Fruit fly (Drosophila melanogaster) whole organism, embryonic: ENCODE data around the gene CG43290.

ENCODE experiments used
- CG10321 ChIP-seq: fragments of 200-800 bp; sonication (Bioruptor generic); IDR thresholded peaks from 2 replicates; pipeline ENCODE4 v1.3.6; 2022; ENCODE audit warnings: missing biosample characterization, missing genetic modification characterization
- CG10543 ChIP-seq: fragments of 200-800 bp; sonication (Bioruptor generic); optimal IDR thresholded peaks from 3 replicates; lab custom pipeline; 2017; ENCODE audit warnings: missing biosample characterization, mild to moderate bottlenecking, missing genetic modification characterization, moderate library complexity
- CG11504 ChIP-seq: fragments of 200-800 bp; sonication (Bioruptor generic); optimal IDR thresholded peaks from 3 replicates; lab custom pipeline; 2019; ENCODE audit warnings: missing biosample characterization, mild to moderate bottlenecking, missing genetic modification characterization, moderate library complexity
- CG14667 ChIP-seq: fragments of 200-800 bp; sonication (Bioruptor generic); IDR thresholded peaks from 2 replicates; pipeline ENCODE4 v1.3.6; 2022; ENCODE audit warnings: missing biosample characterization, missing genetic modification characterization
- CG15514 ChIP-seq: fragments of 200-800 bp; sonication (Bioruptor generic); optimal IDR thresholded peaks from 3 replicates; lab custom pipeline; 2017; ENCODE audit warnings: missing biosample characterization, missing genetic modification characterization, mild to moderate bottlenecking, moderate library complexity, missing genetic modification reagents
- CG18599 ChIP-seq: fragments of 200-800 bp; sonication (Bioruptor generic); optimal IDR thresholded peaks from 3 replicates; lab custom pipeline; 2017; ENCODE audit warnings: missing biosample characterization, missing genetic modification characterization, mild to moderate bottlenecking, moderate library complexity, missing genetic modification reagents
- CG2129 ChIP-seq: fragments of 200-800 bp; sonication (Bioruptor generic); IDR thresholded peaks from 2 replicates; pipeline ENCODE4 v1.3.6; 2022; ENCODE audit warnings: missing biosample characterization, missing genetic modification characterization; ENCODE audit not compliant: partially characterized antibody
- CG32772 ChIP-seq: fragments of 200-800 bp; sonication (Bioruptor generic); IDR thresholded peaks from 2 replicates; pipeline ENCODE4 v1.3.6; 2022; ENCODE audit warnings: missing biosample characterization, missing genetic modification characterization
- CG4854 ChIP-seq: fragments of 200-800 bp; sonication (Bioruptor generic); optimal IDR thresholded peaks from 2 replicates; lab custom pipeline; 2016; ENCODE audit warnings: missing biosample characterization, missing genetic modification characterization, inconsistent platforms
- CG6254 ChIP-seq: fragments of 200-800 bp; sonication (Bioruptor generic); optimal IDR thresholded peaks from 3 replicates; lab custom pipeline; 2017; ENCODE audit warnings: mild to moderate bottlenecking, missing biosample characterization, missing genetic modification reagents, missing genetic modification characterization
- CG6765 ChIP-seq: fragments of 200-800 bp; sonication (Bioruptor generic); optimal IDR thresholded peaks from 3 replicates; lab custom pipeline; 2017; ENCODE audit warnings: missing biosample characterization, mild to moderate bottlenecking, missing genetic modification characterization
- CG6791 ChIP-seq: fragments of 200-800 bp; sonication (Bioruptor generic); IDR thresholded peaks from 3 replicates; pipeline ENCODE4 v1.3.6; 2022; ENCODE audit warnings: missing biosample characterization, missing genetic modification characterization; ENCODE audit not compliant: partially characterized antibody
- CG7839 ChIP-seq: fragments of 200-800 bp; sonication (Bioruptor generic); optimal IDR thresholded peaks from 3 replicates; lab custom pipeline; 2018; ENCODE audit warnings: missing biosample characterization, mild to moderate bottlenecking, missing genetic modification characterization, moderate library complexity
- CG8290 ChIP-seq, 3 experiments: fragments of 200-800 bp; sonication (Bioruptor generic); optimal IDR thresholded peaks; 2 replicates each; lab custom pipeline; 2016 to 2019; ENCODE audit warnings: missing biosample characterization in 3 of 3, missing genetic modification characterization in 3 of 3, mild to moderate bottlenecking in 2 of 3, moderate library complexity in 1 of 3
- CG8944 ChIP-seq: fragments of 200-800 bp; sonication (Bioruptor generic); optimal IDR thresholded peaks from 3 replicates; lab custom pipeline; 2016; ENCODE audit warnings: missing biosample characterization, missing genetic modification characterization
- CG9876 ChIP-seq: fragments of 200-800 bp; sonication (Bioruptor generic); optimal IDR thresholded peaks from 2 replicates; lab custom pipeline; 2016; ENCODE audit warnings: missing biosample characterization, missing genetic modification characterization
- CkIIα-i1 ChIP-seq: fragments of 200-800 bp; sonication (Bioruptor generic); IDR thresholded peaks from 2 replicates; pipeline ENCODE4 v1.3.6; 2022; ENCODE audit warnings: missing biosample characterization, missing genetic modification characterization
- D19A ChIP-seq: fragments of 200-800 bp; optimal IDR thresholded peaks from 3 replicates; lab custom pipeline; 2019; ENCODE audit warnings: missing biosample characterization, mild to moderate bottlenecking, missing genetic modification characterization, moderate library complexity
- Dbx ChIP-seq: fragments of 200-800 bp; sonication (Bioruptor generic); IDR thresholded peaks from 3 replicates; pipeline ENCODE4 v1.3.6; 2022; ENCODE audit warnings: missing biosample characterization, missing genetic modification characterization
- H15 ChIP-seq: fragments of 200-800 bp; sonication (Bioruptor generic); IDR thresholded peaks from 3 replicates; pipeline ENCODE4 v1.3.6; 2022; ENCODE audit warnings: missing biosample characterization, missing genetic modification characterization
- Lpt ChIP-seq: fragments of >200 bp; optimal IDR thresholded peaks from 2 replicates; lab custom pipeline; 2018; ENCODE audit warnings: missing biosample characterization, missing genetic modification characterization
- Meics ChIP-seq: fragments of 200-800 bp; sonication (Bioruptor generic); optimal IDR thresholded peaks from 2 replicates; lab custom pipeline; 2017; ENCODE audit warnings: missing biosample characterization, mild to moderate bottlenecking, missing genetic modification characterization
- Nf-YB ChIP-seq: fragments of 200-800 bp; sonication (Bioruptor generic); optimal IDR thresholded peaks from 3 replicates; lab custom pipeline; 2019; ENCODE audit warnings: missing biosample characterization, mild to moderate bottlenecking, missing genetic modification characterization, moderate library complexity
- Side ChIP-seq: fragments of 200-800 bp; sonication (Bioruptor generic); optimal IDR thresholded peaks from 2 replicates; lab custom pipeline; 2016; ENCODE audit warnings: missing biosample characterization, missing genetic modification characterization
- Six4 ChIP-seq: fragments of 200-800 bp; sonication (Bioruptor generic); optimal IDR thresholded peaks from 2 replicates; lab custom pipeline; 2016; ENCODE audit warnings: missing biosample characterization, missing genetic modification characterization
- Spps ChIP-seq: fragments of 200-800 bp; sonication (Bioruptor generic); optimal IDR thresholded peaks from 2 replicates; lab custom pipeline; 2018; ENCODE audit warnings: missing biosample characterization, mild to moderate bottlenecking, missing genetic modification characterization
- Sry-δ ChIP-seq: fragments of 200-800 bp; sonication (Bioruptor generic); optimal IDR thresholded peaks from 2 replicates; lab custom pipeline; 2016; ENCODE audit warnings: missing biosample characterization, missing genetic modification characterization
- Xrp1 ChIP-seq: fragments of 200-800 bp; sonication (Bioruptor generic); IDR thresholded peaks from 2 replicates; pipeline ENCODE4 v1.3.6; 2022; ENCODE audit warnings: missing biosample characterization, missing genetic modification characterization
- amos ChIP-seq: fragments of 200-800 bp; sonication (Bioruptor generic); IDR thresholded peaks from 2 replicates; pipeline ENCODE4 v1.3.6; 2022; ENCODE audit warnings: missing biosample characterization, missing genetic modification characterization; ENCODE audit not compliant: partially characterized antibody
- az2 ChIP-seq: fragments of 200-800 bp; sonication (Bioruptor generic); optimal IDR thresholded peaks from 3 replicates; lab custom pipeline; 2016; ENCODE audit warnings: missing biosample characterization, missing genetic modification characterization
- bsh ChIP-seq, 2 experiments: fragments of 200-800 bp; sonication (Bioruptor generic); optimal IDR thresholded peaks; 2 replicates each; lab custom pipeline; 2017 to 2018; ENCODE audit warnings: mild to moderate bottlenecking in 2 of 2, missing biosample characterization in 2 of 2, missing genetic modification characterization in 2 of 2, moderate library complexity in 1 of 2
- btn ChIP-seq: fragments of 200-800 bp; sonication (Bioruptor generic); optimal IDR thresholded peaks from 2 replicates; lab custom pipeline; 2016; ENCODE audit warnings: missing biosample characterization, missing genetic modification characterization
- cg ChIP-seq: fragments of 200-800 bp; sonication (Bioruptor generic); optimal IDR thresholded peaks from 3 replicates; lab custom pipeline; 2019; ENCODE audit warnings: missing biosample characterization, mild to moderate bottlenecking, missing genetic modification characterization, moderate library complexity
- ci ChIP-seq: fragments of 200-800 bp; sonication (Bioruptor generic); IDR thresholded peaks from 3 replicates; pipeline ENCODE4 v1.3.6; 2022; ENCODE audit warnings: missing biosample characterization, missing genetic modification characterization
- corto ChIP-seq: fragments of 200-800 bp; sonication (Bioruptor generic); optimal IDR thresholded peaks from 2 replicates; lab custom pipeline; 2016; ENCODE audit warnings: missing biosample characterization, mild to moderate bottlenecking, missing genetic modification characterization, moderate library complexity
- fd102C ChIP-seq: fragments of 200-800 bp; sonication (Bioruptor generic); optimal IDR thresholded peaks from 2 replicates; lab custom pipeline; 2018; ENCODE audit warnings: missing biosample characterization, mild to moderate bottlenecking, missing genetic modification characterization, moderate library complexity
- fd3F ChIP-seq: fragments of 200-800 bp; sonication (Bioruptor generic); optimal IDR thresholded peaks from 2 replicates; lab custom pipeline; 2018; ENCODE audit warnings: missing biosample characterization, mild to moderate bottlenecking, missing genetic modification characterization, moderate library complexity
- fd64A ChIP-seq: fragments of 200-800 bp; sonication (Bioruptor generic); optimal IDR thresholded peaks from 3 replicates; lab custom pipeline; 2018; ENCODE audit warnings: missing biosample characterization, mild to moderate bottlenecking, missing genetic modification characterization
- gfzf ChIP-seq: fragments of 200-800 bp; sonication (Bioruptor generic); optimal IDR thresholded peaks from 2 replicates; lab custom pipeline; 2016; ENCODE audit warnings: missing biosample characterization, mild to moderate bottlenecking, missing genetic modification characterization, moderate library complexity
- gsb-n ChIP-seq: fragments of 200-800 bp; sonication (Bioruptor generic); optimal IDR thresholded peaks from 3 replicates; lab custom pipeline; 2018; ENCODE audit warnings: missing biosample characterization, mild to moderate bottlenecking, missing genetic modification characterization
- mam ChIP-seq: fragments of 200-800 bp; sonication (Bioruptor generic); optimal IDR thresholded peaks from 3 replicates; lab custom pipeline; 2016; ENCODE audit warnings: missing biosample characterization, missing genetic modification characterization
- mld ChIP-seq: fragments of 200-800 bp; sonication (Bioruptor generic); IDR thresholded peaks from 3 replicates; pipeline ENCODE4 v1.3.6; 2022; ENCODE audit warnings: missing biosample characterization, missing genetic modification characterization; ENCODE audit not compliant: partially characterized antibody
- prd ChIP-seq, 3 experiments: fragments of >200 bp in 2 of 3; fragments of 200-800 bp in 1 of 3; sonication (Bioruptor generic) in 1 of 3; optimal IDR thresholded peaks in 2 of 3; IDR thresholded peaks in 1 of 3; 2 replicates in 2 of 3; 3 replicates in 1 of 3; pipeline versions ENCODE4 v1.3.6 to Lab custom; 2017 to 2022; ENCODE audit warnings: missing biosample characterization in 1 of 3, missing genetic modification characterization in 1 of 3
- sc ChIP-seq, 3 experiments: fragments of >200 bp in 2 of 3; fragments of 200-800 bp in 1 of 3; sonication (Bioruptor generic) in 1 of 3; optimal IDR thresholded peaks; 2 replicates in 2 of 3; 3 replicates in 1 of 3; lab custom pipeline; 2017; ENCODE audit warnings: mild to moderate bottlenecking in 1 of 3, missing biosample characterization in 1 of 3, missing genetic modification characterization in 1 of 3, missing genetic modification reagents in 1 of 3
- scrt ChIP-seq: fragments of 200-800 bp; sonication (Bioruptor generic); optimal IDR thresholded peaks from 2 replicates; lab custom pipeline; 2018; ENCODE audit warnings: missing biosample characterization, mild to moderate bottlenecking, missing genetic modification characterization, moderate library complexity
- sens ChIP-seq: fragments of 200-800 bp; sonication (Bioruptor generic); peaks from one replicate; lab custom pipeline; 2016; ENCODE audit warnings: missing biosample characterization, missing genetic modification characterization
- sisA ChIP-seq: fragments of 200-800 bp; sonication (Bioruptor generic); IDR thresholded peaks from 2 replicates; pipeline ENCODE4 v1.3.6; 2022; ENCODE audit warnings: missing biosample characterization, missing genetic modification characterization
- unc-4 ChIP-seq: fragments of 200-800 bp; sonication (Bioruptor generic); IDR thresholded peaks from 2 replicates; pipeline ENCODE4 v1.3.6; 2022; ENCODE audit warnings: missing biosample characterization, missing genetic modification characterization; ENCODE audit not compliant: partially characterized antibody
- zen2 ChIP-seq: fragments of 200-800 bp; sonication (Bioruptor generic); IDR thresholded peaks from 3 replicates; pipeline ENCODE4 v1.3.6; 2022; ENCODE audit warnings: missing biosample characterization, missing genetic modification characterization; ENCODE audit not compliant: partially characterized antibody

The CG43290 gene

dm6 chr3R:7334613-7335012 lies 14.7 kb downstream of the CG43290 start (continued):
- TF ChIP-seq H15, result no peak
- no peak for TF ChIP-seq Nf-YB (GFP tag; lab: Kevin White, UChicago)
- TF ChIP-seq Sry-δ, result no peak
- TF ChIP-seq mam (GFP tag; lab: Kevin White, UChicago), result no peak
- no peak for TF ChIP-seq btn (GFP tag; lab: Kevin White, UChicago)
- peak; percentile 2 for TF ChIP-seq scrt
- TF ChIP-seq CG32772 (GFP tag; lab: Robert Waterston, UW), result peak; percentile 43; the same call in 1 of the 2 replicates
- TF ChIP-seq CkIIα-i1 (GFP tag; lab: Robert Waterston, UW), result no peak
- TF ChIP-seq CG8290 (GFP tag; optimal IDR thresholded peaks at IDR 0.05; lab: Kevin White, UChicago), result no peak
- TF ChIP-seq CG8290 (tag; optimal IDR thresholded peaks at IDR 0.05; lab: Kevin White, UChicago), result no peak
- TF ChIP-seq CG6791 (GFP tag; lab: Robert Waterston, UW), result no peak
- no peak for TF ChIP-seq CG10321 (GFP tag; lab: Robert Waterston, UW)
- TF ChIP-seq Lpt (GFP tag; lab: Kevin White, UChicago), result no peak
- TF ChIP-seq sisA, result no peak
- TF ChIP-seq CG10543, result no peak
- no peak for TF ChIP-seq Xrp1 (GFP tag; lab: Robert Waterston, UW)
- TF ChIP-seq Spps (tag; lab: Kevin White, UChicago), result no peak
- TF ChIP-seq cg (GFP tag; lab: Kevin White, UChicago), result no peak
- peak; percentile 34 for TF ChIP-seq fd3F (GFP tag; lab: Kevin White, UChicago)
- TF ChIP-seq D19A (tag; lab: Kevin White, UChicago), result no peak
- TF ChIP-seq unc-4 (GFP tag; lab: Robert Waterston, UW), result no peak
- TF ChIP-seq sc (optimal IDR thresholded peaks at IDR 0.05; lab: Kevin White, UChicago), result no peak
- TF ChIP-seq sc (GFP tag; optimal IDR thresholded peaks at IDR 0.05; lab: Kevin White, UChicago), result no peak
- no peak for TF ChIP-seq CG9876 (GFP tag; lab: Kevin White, UChicago)
- TF ChIP-seq zen2, result no peak
- TF ChIP-seq CG18599 (GFP tag; lab: Kevin White, UChicago), result peak; percentile 75
- TF ChIP-seq fd64A (GFP tag; lab: Kevin White, UChicago), result no peak
- peak; percentile 38 for TF ChIP-seq CG15514 (GFP tag; lab: Kevin White, UChicago)
- TF ChIP-seq CG8944 (GFP tag; lab: Kevin White, UChicago), result no peak
- peak in 1 of 2 experiments; percentile 38 for TF ChIP-seq bsh (GFP tag; optimal IDR thresholded peaks at IDR 0.05; lab: Kevin White, UChicago)
- 0 out of 3 replicates have a peak, but pooled peaks have one; percentile 29 for TF ChIP-seq ci (GFP tag; lab: Robert Waterston, UW)
- no peak for TF ChIP-seq CG6254
- no peak for TF ChIP-seq gfzf (GFP tag; lab: Kevin White, UChicago)
- no peak for TF ChIP-seq CG14667
- no peak for TF ChIP-seq amos (GFP tag; lab: Robert Waterston, UW)
- no peak for TF ChIP-seq gsb-n (tag; lab: Kevin White, UChicago)
- TF ChIP-seq fd102C (GFP tag; lab: Kevin White, UChicago), result no peak
- TF ChIP-seq Meics (GFP tag; lab: Kevin White, UChicago), result peak; percentile 38
- TF ChIP-seq sens (GFP tag; lab: Kevin White, UChicago), result no peak
- no peak for TF ChIP-seq mld (GFP tag; lab: Robert Waterston, UW)
- no peak for TF ChIP-seq CG2129 (GFP tag; lab: Robert Waterston, UW)
- TF ChIP-seq Six4, result no peak
- no peak for TF ChIP-seq prd (optimal IDR thresholded peaks at IDR 0.05; lab: Kevin White, UChicago)
- 0 out of 3 replicates have a peak, but pooled peaks have one; percentile 18 for TF ChIP-seq prd (GFP tag; IDR thresholded peaks at IDR 0.05; lab: Robert Waterston, UW)
- no peak for TF ChIP-seq az2 (GFP tag; lab: Kevin White, UChicago)
- no peak for TF ChIP-seq Side (GFP tag; lab: Kevin White, UChicago)
- no peak for TF ChIP-seq corto (GFP tag; lab: Kevin White, UChicago)
- peak; percentile 62 for TF ChIP-seq CG11504 (tag; lab: Kevin White, UChicago)
- TF ChIP-seq CG4854 (GFP tag; lab: Kevin White, UChicago), result no peak
- no peak for TF ChIP-seq Dbx
- peak; percentile 46 for TF ChIP-seq CG7839 (tag; lab: Kevin White, UChicago)
- TF ChIP-seq CG6765, result no peak
